Worm (Caenorhabditis elegans): ENCODE data around the gene aman-2.

ce11 chrV:11883215-11883614, 49.8 kb downstream of the aman-2 start:
- TF ChIP-seq T07F8.4 (tag; optimal IDR thresholded peaks at IDR 0.05) (no peak), ceh-40 (GFP tag; IDR thresholded peaks at IDR 0.05) (no peak), nfyb-1 (GFP tag; IDR thresholded peaks at IDR 0.05) (no peak), attf-6 (GFP tag; IDR thresholded peaks at IDR 0.05) (no peak), sptf-2 (GFP tag; optimal IDR thresholded peaks at IDR 0.05) (no peak), sdz-38 (tag; optimal IDR thresholded peaks at IDR 0.05) (no peak), dpl-1 (GFP tag; optimal IDR thresholded peaks at IDR 0.05) (no peak), mcd-1 (GFP tag; IDR thresholded peaks at IDR 0.05) (no peak)
